Worm (Caenorhabditis elegans): Measurements from ENCODE around the gene gcs-1.

DNA sequence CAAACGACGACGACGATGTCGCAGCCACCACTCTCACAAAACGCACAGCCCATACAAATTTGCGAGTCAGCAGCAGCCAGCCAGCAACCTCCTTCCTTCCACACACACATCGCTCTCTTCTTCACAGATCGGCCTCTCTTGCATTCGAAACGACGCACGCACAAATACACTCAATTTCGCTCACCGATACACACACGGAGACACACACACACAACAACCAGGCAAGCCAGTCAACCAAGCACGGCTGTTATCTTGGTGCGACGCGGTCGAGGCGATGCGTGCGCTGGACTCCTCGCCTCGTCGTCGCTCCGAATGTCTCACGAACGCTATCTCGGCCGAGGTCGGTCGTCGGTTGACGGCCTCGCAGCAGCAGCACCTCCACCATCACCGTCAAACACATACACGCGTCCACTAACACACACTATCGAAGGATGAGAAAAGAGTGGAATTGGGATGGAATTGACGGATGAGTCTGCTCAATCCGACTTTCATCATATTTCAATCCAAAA lies 22.3 kb upstream of the gcs-1 start:
- TF ChIP-seq pha-4 (tag; optimal IDR thresholded peaks at IDR 0.05) (peak; percentile 96), snpc-4 (tag; optimal IDR thresholded peaks at IDR 0.05) (peak; percentile 55), fos-1 (tag; optimal IDR thresholded peaks at IDR 0.05) (peak; percentile 90)
